Worm (Caenorhabditis elegans) whole organism, L1 larva: ENCODE measurements around the gene pat-4.

ENCODE experiments used
- C34B4.2 ChIP-seq: sonication (generic microtip); optimal IDR thresholded peaks from 2 replicates; lab custom pipeline; 2017; ENCODE audit warnings: mild to moderate bottlenecking, missing genetic modification characterization, missing compliant biosample characterization
- F16B12.6 ChIP-seq: fragments of 150-350 bp; optimal IDR thresholded peaks from 2 replicates; lab custom pipeline; 2014; ENCODE audit warnings: missing biosample characterization, missing genetic modification characterization
- alr-1 ChIP-seq: fragments of 200-800 bp; sonication (Bioruptor generic); optimal IDR thresholded peaks from 2 replicates; lab custom pipeline; 2018; ENCODE audit warnings: borderline replicate concordance, mild to moderate bottlenecking, missing genetic modification characterization, missing compliant biosample characterization
- aly-2 ChIP-seq: fragments of 150-350 bp; optimal IDR thresholded peaks from 2 replicates; lab custom pipeline; 2014; ENCODE audit warnings: missing biosample characterization, missing genetic modification characterization
- ceh-63 ChIP-seq: fragments of 200-800 bp; sonication (Bioruptor generic); optimal IDR thresholded peaks from 2 replicates; lab custom pipeline; 2018; ENCODE audit warnings: mild to moderate bottlenecking, missing genetic modification characterization, missing compliant biosample characterization
- ceh-8 ChIP-seq: fragments of 200-800 bp; sonication (Bioruptor generic); optimal IDR thresholded peaks from 2 replicates; lab custom pipeline; 2018; ENCODE audit warnings: mild to moderate bottlenecking, missing genetic modification characterization, moderate library complexity, missing compliant biosample characterization
- ceh-82 ChIP-seq, 3 experiments: fragments of 150-350 bp in 1 of 3; sonication (generic microtip) in 2 of 3; optimal IDR thresholded peaks; 2 replicates each; lab custom pipeline; 2014 to 2017; ENCODE audit warnings: missing biosample characterization in 3 of 3, missing genetic modification characterization in 3 of 3
- ceh-88 ChIP-seq: fragments of 200-800 bp; sonication (Bioruptor generic); IDR thresholded peaks from 2 replicates; pipeline ENCODE4 v1.3.6; 2022; ENCODE audit warnings: missing genetic modification characterization, missing compliant biosample characterization
- ceh-90 ChIP-seq: sonication (generic microtip); optimal IDR thresholded peaks from 2 replicates; lab custom pipeline; 2016; ENCODE audit warnings: missing genetic modification characterization, missing compliant biosample characterization
- dsc-1 ChIP-seq: sonication (generic microtip); optimal IDR thresholded peaks from 2 replicates; lab custom pipeline; 2016; ENCODE audit warnings: mild to moderate bottlenecking, missing genetic modification characterization, missing compliant biosample characterization
- efl-1 ChIP-seq, 4 experiments: fragments of 150-350 bp; optimal IDR thresholded peaks in 3 of 4; peaks in 1 of 4; 1 replicate in 1 of 4; 2 replicates in 3 of 4; lab custom pipeline; 2014; ENCODE audit warnings: missing biosample characterization in 2 of 4, missing genetic modification characterization in 2 of 4, missing genetic modification reagents in 2 of 4
- egl-13 ChIP-seq: sonication (generic microtip); optimal IDR thresholded peaks from 2 replicates; lab custom pipeline; 2016; ENCODE audit warnings: missing genotype, missing genetic modification reagents, missing genetic modification characterization, missing compliant biosample characterization
- elt-2 ChIP-seq: sonication (generic microtip); optimal IDR thresholded peaks from 2 replicates; lab custom pipeline; 2016; ENCODE audit warnings: missing genetic modification characterization, mild to moderate bottlenecking, inconsistent platforms, missing compliant biosample characterization, missing genetic modification reagents
- ets-5 ChIP-seq: fragments of 200-800 bp; sonication (Bioruptor generic); IDR thresholded peaks from 2 replicates; pipeline ENCODE4 v1.3.6; 2022; ENCODE audit warnings: missing genetic modification characterization, missing compliant biosample characterization
- fkh-10 ChIP-seq: sonication (generic microtip); optimal IDR thresholded peaks from 2 replicates; lab custom pipeline; 2017; ENCODE audit warnings: missing biosample characterization, missing genetic modification reagents, missing genetic modification characterization
- fkh-8 ChIP-seq: sonication (generic microtip); optimal IDR thresholded peaks from 2 replicates; lab custom pipeline; 2016; ENCODE audit warnings: mild to moderate bottlenecking, missing genetic modification characterization, missing compliant biosample characterization
- grh-1 ChIP-seq: fragments of 200-800 bp; sonication (Bioruptor generic); IDR thresholded peaks from 2 replicates; pipeline ENCODE4 v1.3.6; 2022; ENCODE audit warnings: missing genetic modification reagents, missing genetic modification characterization, missing compliant biosample characterization
- hlh-17 ChIP-seq: fragments of 200-800 bp; sonication (Bioruptor generic); optimal IDR thresholded peaks from 2 replicates; lab custom pipeline; 2018; ENCODE audit warnings: missing genetic modification characterization, mild to moderate bottlenecking, missing compliant biosample characterization, moderate library complexity, borderline replicate concordance
- hpl-2 ChIP-seq: fragments of 150-350 bp; optimal IDR thresholded peaks from 2 replicates; lab custom pipeline; 2014; ENCODE audit warnings: missing biosample characterization, missing genetic modification reagents, missing genetic modification characterization
- jun-1 ChIP-seq: fragments of 150-350 bp; optimal IDR thresholded peaks from 2 replicates; lab custom pipeline; 2014; ENCODE audit warnings: missing biosample characterization, missing genetic modification reagents, missing genetic modification characterization
- lin-14 ChIP-seq: fragments of 200-800 bp; sonication (Bioruptor generic); optimal IDR thresholded peaks from 2 replicates; lab custom pipeline; 2018; ENCODE audit warnings: mild to moderate bottlenecking, missing genetic modification characterization, moderate library complexity, missing compliant biosample characterization
- lir-3 ChIP-seq: sonication (generic microtip); optimal IDR thresholded peaks from 2 replicates; lab custom pipeline; 2016; ENCODE audit warnings: mild to moderate bottlenecking, missing genetic modification characterization, moderate library complexity, missing compliant biosample characterization; ENCODE audit not compliant: poor library complexity
- mdl-1 ChIP-seq, 2 experiments: fragments of 150-350 bp; optimal IDR thresholded peaks; 2 replicates each; lab custom pipeline; 2014 to 2017; ENCODE audit warnings: missing biosample characterization in 2 of 2, missing genetic modification characterization in 2 of 2, inconsistent platforms in 1 of 2
- mef-2 ChIP-seq: fragments of 150-350 bp; optimal IDR thresholded peaks from 2 replicates; lab custom pipeline; 2014; ENCODE audit warnings: missing biosample characterization, missing genetic modification characterization
- nhr-19 ChIP-seq: fragments of 200-800 bp; sonication (Bioruptor generic); conservative IDR thresholded peaks from 2 replicates; pipeline ENCODE4 v1.3.6; 2022; ENCODE audit warnings: missing genetic modification characterization, missing compliant biosample characterization
- nhr-20 ChIP-seq: sonication (generic microtip); optimal IDR thresholded peaks from 2 replicates; lab custom pipeline; 2016; ENCODE audit warnings: mild to moderate bottlenecking, missing genetic modification characterization, missing compliant biosample characterization
- nhr-237 ChIP-seq: fragments of 150-350 bp; optimal IDR thresholded peaks from 2 replicates; lab custom pipeline; 2014; ENCODE audit warnings: missing biosample characterization, missing genetic modification characterization
- nhr-71 ChIP-seq: sonication (generic microtip); optimal IDR thresholded peaks from 2 replicates; lab custom pipeline; 2016; ENCODE audit warnings: mild to moderate bottlenecking, missing genetic modification characterization, moderate library complexity, missing compliant biosample characterization
- nhr-76 ChIP-seq: sonication (generic microtip); optimal IDR thresholded peaks from 2 replicates; lab custom pipeline; 2017; ENCODE audit warnings: missing biosample characterization, missing genetic modification characterization
- nhr-77 ChIP-seq: fragments of 150-350 bp; optimal IDR thresholded peaks from 2 replicates; lab custom pipeline; 2014; ENCODE audit warnings: missing biosample characterization, missing genetic modification characterization
- nhr-85 ChIP-seq: sonication (generic microtip); peaks from one replicate; lab custom pipeline; 2016; ENCODE audit warnings: missing genetic modification characterization, inconsistent platforms, missing compliant biosample characterization
- pax-3 ChIP-seq: fragments of 200-800 bp; sonication (Bioruptor generic); optimal IDR thresholded peaks from 2 replicates; lab custom pipeline; 2018; ENCODE audit warnings: mild to moderate bottlenecking, missing genetic modification characterization, moderate library complexity, missing compliant biosample characterization
- pqm-1 ChIP-seq: sonication (generic microtip); optimal IDR thresholded peaks from 3 replicates; lab custom pipeline; 2017; ENCODE audit warnings: missing biosample characterization, missing genetic modification characterization
- skn-1 ChIP-seq: fragments of 150-350 bp; optimal IDR thresholded peaks from 2 replicates; lab custom pipeline; 2014; ENCODE audit warnings: missing biosample characterization, missing genetic modification characterization
- snu-23 ChIP-seq: sonication (generic microtip); optimal IDR thresholded peaks from 2 replicates; lab custom pipeline; 2016; ENCODE audit warnings: missing genetic modification characterization, missing compliant biosample characterization
- sup-37 ChIP-seq: fragments of 200-800 bp; sonication (Bioruptor generic); optimal IDR thresholded peaks from 2 replicates; lab custom pipeline; 2018; ENCODE audit warnings: mild to moderate bottlenecking, missing genetic modification characterization, missing compliant biosample characterization
- tbx-2 ChIP-seq: sonication (generic microtip); optimal IDR thresholded peaks from 2 replicates; lab custom pipeline; 2016; ENCODE audit warnings: missing genetic modification characterization, missing compliant biosample characterization
- unc-130 ChIP-seq: fragments of 150-350 bp; optimal IDR thresholded peaks from 2 replicates; lab custom pipeline; 2017; ENCODE audit warnings: missing biosample characterization, missing genetic modification characterization, inconsistent platforms
- xbp-1 ChIP-seq: sonication (generic microtip); optimal IDR thresholded peaks from 2 replicates; lab custom pipeline; 2016; ENCODE audit warnings: missing genetic modification characterization, missing compliant biosample characterization
- zag-1 ChIP-seq: fragments of 150-350 bp; optimal IDR thresholded peaks from 2 replicates; lab custom pipeline; 2014; ENCODE audit warnings: missing biosample characterization, missing genetic modification characterization
- ztf-11 ChIP-seq, 2 experiments: sonication (generic microtip); optimal IDR thresholded peaks; 2 replicates each; lab custom pipeline; 2016 to 2017; ENCODE audit warnings: missing genetic modification characterization in 2 of 2, missing biosample characterization in 1 of 2, missing compliant biosample characterization in 1 of 2

The pat-4 gene

DNA sequence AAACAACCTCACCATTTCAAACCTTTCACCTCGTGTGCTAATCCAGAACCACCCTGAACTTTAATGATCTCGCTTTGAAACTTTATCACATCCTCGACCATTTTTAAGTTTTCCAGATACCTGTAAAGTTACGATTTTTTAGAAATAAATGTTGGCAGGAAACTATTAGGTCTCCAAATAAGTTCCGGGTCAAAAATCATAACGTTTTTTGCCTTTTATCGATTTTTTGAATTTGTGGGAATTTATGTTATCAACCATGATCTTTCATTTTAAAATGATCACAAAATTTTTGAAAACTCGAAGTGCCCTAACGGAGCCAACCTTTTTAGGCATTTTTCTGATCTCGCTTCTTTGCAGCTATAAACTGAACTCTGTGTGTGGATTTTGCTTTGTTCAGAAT, 33.6 kb downstream of the pat-4 start, which contains the start of gene btb-5:
Gene btb-5 (minus strand): TSS at position 101 of the 400 bp plus-strand sequence.
- TF ChIP-seq hpl-2 (GFP tag; lab: Kevin White, UChicago): no peak

DNA sequence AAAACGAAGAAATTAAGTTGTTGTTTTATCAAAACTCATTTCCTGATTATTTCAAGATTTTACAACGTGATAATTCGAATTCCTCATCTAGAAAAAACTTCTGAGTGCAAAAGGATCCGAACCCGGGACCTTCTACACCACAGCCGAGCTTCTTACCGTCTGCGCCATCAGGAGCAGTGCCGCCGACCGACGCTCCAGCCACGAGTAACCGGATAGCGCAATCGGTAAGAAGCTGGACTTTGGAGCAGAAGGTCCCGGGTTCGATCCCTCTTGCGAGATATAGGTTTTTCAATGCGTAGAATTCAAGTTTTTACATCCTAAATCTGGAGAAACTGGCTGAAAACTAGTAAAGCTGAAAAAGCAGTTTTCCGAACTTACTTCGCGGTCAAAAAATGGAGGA, 40.9 kb downstream of the pat-4 start:
- TF ChIP-seq hlh-17 (no peak), grh-1 (GFP tag; lab: Robert Waterston, UW) (no peak), ceh-90 (no peak), jun-1 (tag; lab: Kevin White, UChicago) (no peak), elt-2 (tag; lab: Kevin White, UChicago) (no peak), dsc-1 (tag; lab: Kevin White, UChicago) (no peak), mdl-1 (tag; optimal IDR thresholded peaks at IDR 0.05; lab: Kevin White, UChicago) (no peak), lin-14 (GFP tag; lab: Kevin White, UChicago) (no peak), fkh-10 (GFP tag; lab: Kevin White, UChicago) (no peak), nhr-19 (GFP tag; lab: Robert Waterston, UW) (no peak), hpl-2 (GFP tag; lab: Kevin White, UChicago) (no peak)

DNA sequence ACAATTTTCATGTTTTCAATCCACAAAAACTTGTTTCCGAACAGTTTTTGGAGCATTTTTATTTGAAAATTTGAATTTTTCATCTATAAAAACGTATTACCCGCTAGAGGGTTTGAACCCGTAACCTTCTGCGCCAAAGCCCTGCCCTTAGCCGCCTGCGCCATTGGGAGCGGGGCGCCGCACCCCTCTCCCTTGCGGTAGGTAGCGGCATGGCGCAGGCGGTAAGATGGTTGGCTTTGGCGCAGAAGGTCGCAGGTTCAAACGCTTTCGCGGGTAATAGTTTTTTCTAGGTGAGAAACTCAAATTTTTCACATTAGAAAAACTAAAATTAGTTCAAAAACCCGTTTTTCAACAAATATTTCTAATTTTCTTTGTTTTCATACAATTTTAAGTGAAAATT, 43.0 kb downstream of the pat-4 start:
- TF ChIP-seq ets-5 (GFP tag; lab: Robert Waterston, UW) (no peak), grh-1 (GFP tag; lab: Robert Waterston, UW) (no peak), skn-1 (tag; lab: Kevin White, UChicago) (no peak), aly-2 (tag; lab: Kevin White, UChicago) (no peak), unc-130 (tag; lab: Kevin White, UChicago) (no peak), ceh-90 (no peak), zag-1 (tag; lab: Kevin White, UChicago) (no peak), pqm-1 (tag; lab: Kevin White, UChicago) (no peak), lin-14 (GFP tag; lab: Kevin White, UChicago) (no peak), pax-3 (no peak), ceh-82 (tag; optimal IDR thresholded peaks at IDR 0.05; lab: Kevin White, UChicago) (no peak)

DNA sequence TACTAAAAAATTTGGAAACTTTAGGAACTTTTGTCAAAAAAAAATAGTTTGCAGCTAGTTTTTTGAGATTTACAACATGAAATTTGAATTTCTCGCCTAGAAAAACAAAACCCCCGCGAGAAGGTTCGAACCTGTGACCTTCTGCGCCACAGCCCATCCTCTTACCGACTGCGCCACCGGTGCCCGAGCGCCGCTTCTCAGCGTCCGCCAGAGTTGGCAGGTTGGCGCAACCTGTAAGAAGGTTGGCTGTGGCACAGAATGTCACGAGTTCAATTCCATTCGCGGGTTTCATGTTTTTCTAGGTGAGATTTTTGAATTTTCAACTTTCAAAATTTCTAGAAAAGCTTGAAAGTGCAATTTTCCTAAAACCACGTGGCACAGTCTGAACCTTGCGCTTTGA, 44.2 kb downstream of the pat-4 start:
- no peak for TF ChIP-seq efl-1 (optimal IDR thresholded peaks at IDR 0.05; lab: Kevin White, UChicago)
- TF ChIP-seq efl-1 (GFP tag; optimal IDR thresholded peaks at IDR 0.05 in 1 of 2; lab: Kevin White, UChicago): peak in 1 of 2 experiments; percentile 10
- no peak for TF ChIP-seq fkh-8 (tag; lab: Kevin White, UChicago)
- TF ChIP-seq nhr-85 (tag; lab: Kevin White, UChicago): peak; percentile 32
- no peak for TF ChIP-seq snu-23 (GFP tag; lab: Kevin White, UChicago)
- TF ChIP-seq nhr-237: no peak

DNA sequence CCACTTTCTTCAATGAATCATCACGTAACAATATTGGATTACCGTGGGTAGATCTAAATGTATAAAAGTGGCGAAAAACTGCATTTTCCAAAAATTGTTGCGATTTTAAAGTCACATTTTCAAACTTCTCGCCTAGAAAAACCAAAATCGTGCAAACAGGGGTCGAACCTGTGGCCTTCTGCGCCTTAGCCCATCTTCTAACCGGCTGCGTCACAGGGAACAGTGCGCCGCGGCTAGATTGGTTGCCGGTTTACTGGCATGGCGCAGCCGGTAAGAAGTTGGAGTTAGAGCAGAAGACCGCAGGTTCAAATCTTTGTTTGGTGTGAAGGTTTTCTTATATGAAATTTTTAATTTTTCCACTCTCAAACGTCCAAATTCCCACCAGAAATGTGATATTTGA, 45.5 kb downstream of the pat-4 start:
- TF ChIP-seq mdl-1 (tag; optimal IDR thresholded peaks at IDR 0.05; lab: Kevin White, UChicago) (no peak), dsc-1 (tag; lab: Kevin White, UChicago) (no peak), ztf-11 (tag; optimal IDR thresholded peaks at IDR 0.05; lab: Kevin White, UChicago) (no peak), egl-13 (tag; lab: Kevin White, UChicago) (no peak), fkh-8 (tag; lab: Kevin White, UChicago) (no peak), ceh-88 (no peak), ceh-8 (GFP tag; lab: Kevin White, UChicago) (no peak), mef-2 (no peak), lir-3 (tag; lab: Kevin White, UChicago) (no peak), ceh-82 (tag; optimal IDR thresholded peaks at IDR 0.05; lab: Kevin White, UChicago) (no peak), lin-14 (GFP tag; lab: Kevin White, UChicago) (no peak), ceh-63 (GFP tag; lab: Kevin White, UChicago) (no peak)

DNA sequence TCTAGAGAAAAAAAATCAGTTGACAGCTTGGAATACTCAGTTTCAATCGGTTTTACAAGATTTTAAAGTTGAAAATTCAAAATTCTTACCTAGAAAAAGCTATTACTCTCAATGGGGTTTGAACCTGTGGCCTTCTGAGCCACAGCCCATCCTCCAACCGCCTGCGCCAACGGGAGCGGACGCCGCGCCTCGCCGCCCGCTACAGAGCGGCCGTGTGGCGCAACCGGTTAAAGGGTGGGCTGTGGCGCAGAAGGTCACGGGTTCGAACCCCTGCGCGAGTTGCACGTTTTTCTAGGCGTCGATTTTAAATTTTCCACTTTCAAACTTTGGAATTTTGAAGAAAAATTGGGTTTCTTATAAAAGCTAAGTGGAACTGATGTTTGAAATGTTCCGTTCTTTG, 46.3 kb downstream of the pat-4 start:
- TF ChIP-seq ceh-88 (no peak), nhr-71 (tag; lab: Kevin White, UChicago) (no peak), tbx-2 (tag; lab: Kevin White, UChicago) (no peak), C34B4.2 (tag; lab: Kevin White, UChicago) (no peak), ceh-90 (no peak), ceh-82 (tag; optimal IDR thresholded peaks at IDR 0.05; lab: Kevin White, UChicago) (no peak), sup-37 (GFP tag; lab: Kevin White, UChicago) (no peak), xbp-1 (tag; lab: Kevin White, UChicago) (no peak), lin-14 (GFP tag; lab: Kevin White, UChicago) (no peak), alr-1 (no peak), ets-5 (GFP tag; lab: Robert Waterston, UW) (no peak), nhr-77 (tag; lab: Kevin White, UChicago) (no peak), F16B12.6 (tag; lab: Kevin White, UChicago) (no peak), nhr-76 (no peak), jun-1 (tag; lab: Kevin White, UChicago) (no peak), ztf-11 (tag; optimal IDR thresholded peaks at IDR 0.05; lab: Kevin White, UChicago) (no peak), fkh-8 (tag; lab: Kevin White, UChicago) (no peak), mdl-1 (tag; optimal IDR thresholded peaks at IDR 0.05; lab: Kevin White, UChicago) (no peak), nhr-20 (tag; lab: Kevin White, UChicago) (no peak)
